Worm (Caenorhabditis elegans) whole organism, L4/young adult: ENCODE measurements around the gene dpy-23.

Experiments
- W03F9.2 ChIP-seq: fragments of 150-350 bp; optimal IDR thresholded peaks from 2 replicates; lab custom pipeline; 2014; ENCODE audit warnings: missing biosample characterization, missing genetic modification characterization
- dao-5 ChIP-seq: sonication (generic microtip); optimal IDR thresholded peaks from 2 replicates; lab custom pipeline; 2016; ENCODE audit warnings: missing genotype, missing genetic modification characterization, moderate library complexity, missing compliant biosample characterization
- him-1 ChIP-seq: sonication (generic microtip); optimal IDR thresholded peaks from 2 replicates; lab custom pipeline; 2016; ENCODE audit warnings: missing genotype, missing genetic modification reagents, missing genetic modification characterization, missing compliant biosample characterization

dpy-23 gene

ce11 chrX:4370756-4371155, 18.4 kb upstream of the dpy-23 start, which contains the start of gene R160.5:
Gene R160.5, minus strand, starts transcription at chrX:4370856.
- TF ChIP-seq him-1 (tag; lab: Kevin White, UChicago) (no peak), dao-5 (tag; lab: Kevin White, UChicago) (no peak), W03F9.2 (tag; lab: Kevin White, UChicago) (no peak)

- no peak for TF ChIP-seq dao-5 (tag; lab: Kevin White, UChicago)
- TF ChIP-seq W03F9.2 (tag; lab: Kevin White, UChicago), result no peak
- TF ChIP-seq him-1 (tag; lab: Kevin White, UChicago), result no peak
Observed at ce11 chrX:4371413-4371812, 17.7 kb upstream of the dpy-23 start, which contains the start of gene R160.13. Gene R160.13, minus strand, starts transcription at chrX:4371513.

ce11 chrX:4371988-4372387, 17.2 kb upstream of the dpy-23 start, which contains the start of gene R160.14:
Gene R160.14, minus strand, starts transcription at chrX:4372088.
- TF ChIP-seq him-1 (tag; lab: Kevin White, UChicago) (no peak), W03F9.2 (tag; lab: Kevin White, UChicago) (no peak)

- TF ChIP-seq W03F9.2 (tag; lab: Kevin White, UChicago) (no peak), dao-5 (tag; lab: Kevin White, UChicago) (no peak), him-1 (tag; lab: Kevin White, UChicago) (no peak)
Observed at ce11 chrX:4373123-4373522, 16.0 kb upstream of the dpy-23 start, which contains the start of gene R160.6. Gene R160.6, minus strand, starts transcription at chrX:4373223.

ce11 chrX:4376801-4377200, 12.4 kb upstream of the dpy-23 start, which contains the start of gene R160.2:
Gene R160.2, minus strand, starts transcription at chrX:4376901.
- no peak for TF ChIP-seq W03F9.2 (tag; lab: Kevin White, UChicago)
- TF ChIP-seq dao-5 (tag; lab: Kevin White, UChicago), result no peak
- no peak for TF ChIP-seq him-1 (tag; lab: Kevin White, UChicago)

ce11 chrX:4377689-4378088, 11.5 kb upstream of the dpy-23 start, which contains the start of gene R160.12:
Gene R160.12, minus strand, starts transcription at chrX:4377789.
- TF ChIP-seq W03F9.2 (tag; lab: Kevin White, UChicago) (no peak), dao-5 (tag; lab: Kevin White, UChicago) (no peak), him-1 (tag; lab: Kevin White, UChicago) (no peak)

- TF ChIP-seq him-1 (tag; lab: Kevin White, UChicago) (no peak), dao-5 (tag; lab: Kevin White, UChicago) (no peak), W03F9.2 (tag; lab: Kevin White, UChicago) (no peak)
Observed at ce11 chrX:4383316-4383936, 5.7 kb upstream of the dpy-23 start, which contains the start of gene lst-2. Gene lst-2, minus strand, starts transcription at chrX:4383366.

ce11 chrX:4386493-4386892, 2.7 kb upstream of the dpy-23 start:
- TF ChIP-seq dao-5 (tag; lab: Kevin White, UChicago) (no peak), him-1 (tag; lab: Kevin White, UChicago) (no peak), W03F9.2 (tag; lab: Kevin White, UChicago) (no peak)

ce11 chrX:4391680-4392079, 2.5 kb downstream of the dpy-23 start:
- TF ChIP-seq him-1 (tag; lab: Kevin White, UChicago), result no peak

- TF ChIP-seq W03F9.2 (tag; lab: Kevin White, UChicago) (peak; percentile 46), dao-5 (tag; lab: Kevin White, UChicago) (no peak), him-1 (tag; lab: Kevin White, UChicago) (peak; percentile 73)
Observed at ce11 chrX:4395073-4395850, 6.1 kb downstream of the dpy-23 start.

- TF ChIP-seq dao-5 (tag; lab: Kevin White, UChicago) (no peak), him-1 (tag; lab: Kevin White, UChicago) (no peak), W03F9.2 (tag; lab: Kevin White, UChicago) (no peak)
Observed at ce11 chrX:4397460-4397859, 8.3 kb downstream of the dpy-23 start.

- TF ChIP-seq W03F9.2 (tag; lab: Kevin White, UChicago), result no peak
- no peak for TF ChIP-seq dao-5 (tag; lab: Kevin White, UChicago)
- no peak for TF ChIP-seq him-1 (tag; lab: Kevin White, UChicago)
Observed at ce11 chrX:4400296-4400695, 11.1 kb downstream of the dpy-23 start.

ce11 chrX:4402854-4403253, 13.7 kb downstream of the dpy-23 start, which contains the start of gene D1079.1:
Gene D1079.1, plus strand, starts transcription at chrX:4403154.
- TF ChIP-seq him-1 (tag; lab: Kevin White, UChicago) (no peak), dao-5 (tag; lab: Kevin White, UChicago) (no peak), W03F9.2 (tag; lab: Kevin White, UChicago) (no peak)
